Worm (Caenorhabditis elegans): ENCODE measurements around the gene cyb-2.1.

DNA sequence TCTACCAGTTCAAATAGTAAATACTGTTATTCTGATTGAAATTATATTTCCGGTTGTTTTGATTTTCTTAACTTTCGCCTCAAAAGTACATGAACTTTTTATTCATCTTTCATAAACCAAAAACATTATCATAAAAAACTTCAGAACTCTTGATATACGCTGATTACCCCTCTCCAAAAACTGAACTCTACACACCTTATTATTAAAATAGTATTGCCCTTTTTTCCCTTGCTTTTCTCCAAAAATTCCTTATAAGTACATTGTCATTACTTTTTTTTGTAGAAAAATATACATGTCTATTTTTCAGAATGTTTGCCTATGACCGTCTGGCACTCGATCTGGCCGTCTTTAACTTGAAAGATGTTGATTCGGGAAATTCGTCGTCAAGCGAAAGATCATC lies 4.0 kb upstream of the cyb-2.1 start, which contains the start of gene Y43E12A.2:
- no peak for TF ChIP-seq ama-1 (optimal IDR thresholded peaks at IDR 0.05)
- TF ChIP-seq flt-1 (GFP tag; IDR thresholded peaks at IDR 0.05) = no peak
- TF ChIP-seq sea-1 (GFP tag; conservative IDR thresholded peaks at IDR 0.05) = no peak
- no peak for TF ChIP-seq F13C5.2 (tag; optimal IDR thresholded peaks at IDR 0.05)
- no peak for TF ChIP-seq tra-4 (tag; optimal IDR thresholded peaks at IDR 0.05)
- TF ChIP-seq hnd-1 (tag; optimal IDR thresholded peaks at IDR 0.05) = no peak
- TF ChIP-seq hmg-4 (GFP tag; optimal IDR thresholded peaks at IDR 0.05) = no peak
- no peak for TF ChIP-seq scrt-1 (GFP tag; IDR thresholded peaks at IDR 0.05)
- no peak for TF ChIP-seq hmbx-1 (tag; optimal IDR thresholded peaks at IDR 0.05)
- TF ChIP-seq tbx-37 (GFP tag; conservative IDR thresholded peaks at IDR 0.05) = no peak
- no peak for TF ChIP-seq pes-1 (GFP tag; IDR thresholded peaks at IDR 0.05)
- no peak for TF ChIP-seq aly-1 (tag; optimal IDR thresholded peaks at IDR 0.05)
- no peak for TF ChIP-seq ceh-13 (GFP tag; optimal IDR thresholded peaks at IDR 0.05)
- TF ChIP-seq ets-7 (tag; optimal IDR thresholded peaks at IDR 0.05) = no peak

Measured in whole organism, early embryonic.